Worm (Caenorhabditis elegans) whole organism, L4 larva: Measurements from ENCODE around the gene F20H11.4.

Experiments
- ZK546.5 ChIP-seq, 2 experiments: sonication (generic microtip); optimal IDR thresholded peaks; 2 replicates each; lab custom pipeline; 2017; ENCODE audit warnings: missing biosample characterization in 2 of 2, missing genetic modification characterization in 2 of 2
- aly-2 ChIP-seq: sonication (generic microtip); optimal IDR thresholded peaks from 2 replicates; lab custom pipeline; 2018; ENCODE audit warnings: missing biosample characterization, missing genetic modification characterization
- ama-1 ChIP-seq: fragments of 150-350 bp; optimal IDR thresholded peaks from 2 replicates; lab custom pipeline; 2014; ENCODE audit warnings: inconsistent platforms, mixed read lengths
- ces-1 ChIP-seq: fragments of 150-350 bp; sonication (generic microtip); optimal IDR thresholded peaks from 4 replicates; lab custom pipeline; 2014; ENCODE audit warnings: missing biosample characterization, missing genetic modification reagents, missing genetic modification characterization
- egl-27 ChIP-seq: sonication (generic microtip); optimal IDR thresholded peaks from 3 replicates; lab custom pipeline; 2017; ENCODE audit warnings: missing biosample characterization, missing genetic modification reagents, missing genetic modification characterization
- egl-43 ChIP-seq: fragments of 200-800 bp; sonication (Bioruptor generic); IDR thresholded peaks from 2 replicates; pipeline ENCODE4 v1.3.6; 2022; ENCODE audit warnings: missing genetic modification reagents, missing genetic modification characterization, missing compliant biosample characterization
- lin-29 ChIP-seq: fragments of 200-800 bp; sonication (Bioruptor generic); IDR thresholded peaks from 2 replicates; pipeline ENCODE4 v1.3.6; 2022; ENCODE audit warnings: missing genetic modification reagents, missing genetic modification characterization, missing compliant biosample characterization
- mep-1 ChIP-seq: fragments of 150-350 bp; sonication (generic microtip); optimal IDR thresholded peaks from 3 replicates; lab custom pipeline; 2014; ENCODE audit warnings: missing biosample characterization, missing genetic modification characterization
- mxl-2 ChIP-seq: fragments of 200-800 bp; sonication (Bioruptor generic); conservative IDR thresholded peaks from 2 replicates; pipeline ENCODE4 v1.3.6; 2022; ENCODE audit warnings: missing genetic modification reagents, missing genetic modification characterization, missing compliant biosample characterization
- nhr-77 ChIP-seq: fragments of 150-350 bp; optimal IDR thresholded peaks from 2 replicates; lab custom pipeline; 2014; ENCODE audit warnings: missing biosample characterization, missing genetic modification characterization
- unc-130 ChIP-seq: sonication (generic microtip); optimal IDR thresholded peaks from 2 replicates; lab custom pipeline; 2016; ENCODE audit warnings: missing genetic modification reagents, missing genetic modification characterization, missing compliant biosample characterization
- zag-1 ChIP-seq: fragments of 150-350 bp; optimal IDR thresholded peaks from 2 replicates; lab custom pipeline; 2014; ENCODE audit warnings: missing biosample characterization, missing genetic modification characterization
- ztf-11 ChIP-seq: fragments of 150-350 bp; optimal IDR thresholded peaks from 2 replicates; lab custom pipeline; 2014; ENCODE audit warnings: missing biosample characterization, missing genetic modification characterization

DNA sequence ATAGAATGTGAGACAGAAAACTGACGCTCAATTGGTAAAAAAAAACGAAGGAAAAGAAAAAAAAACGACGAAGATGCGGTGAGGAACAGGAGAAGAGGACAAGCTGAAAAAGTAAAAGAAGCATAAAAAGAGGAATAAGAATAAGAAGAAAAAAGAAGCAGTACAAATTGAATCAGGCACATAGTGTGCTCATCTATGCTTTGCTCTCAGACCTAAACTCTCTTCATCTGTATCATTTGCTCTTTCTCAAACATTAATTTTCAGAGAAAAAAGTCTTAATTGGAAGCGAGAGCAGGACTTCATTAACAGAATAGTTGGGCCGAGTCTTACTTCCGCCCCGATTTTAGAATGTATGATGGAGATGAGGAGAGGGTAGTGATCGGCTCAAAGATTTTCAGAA is 38.5 kb downstream of the F20H11.4 start:
- TF ChIP-seq lin-29 (GFP tag; lab: Robert Waterston, UW) (no peak), ces-1 (peak; percentile 77), egl-27 (tag; lab: Kevin White, UChicago) (no peak), aly-2 (tag; lab: Kevin White, UChicago) (no peak), ama-1 (lab: Kevin White, UChicago) (no peak), zag-1 (tag; lab: Kevin White, UChicago) (no peak), ZK546.5 (tag; optimal IDR thresholded peaks at IDR 0.05; lab: Kevin White, UChicago) (no peak), mxl-2 (GFP tag; lab: Robert Waterston, UW) (no peak), unc-130 (GFP tag; lab: Kevin White, UChicago) (no peak), mep-1 (no peak), ztf-11 (tag; lab: Kevin White, UChicago) (no peak), egl-43 (GFP tag; lab: Robert Waterston, UW) (no peak), nhr-77 (tag; lab: Kevin White, UChicago) (no peak)
